Fruit fly (Drosophila melanogaster): ENCODE measurements around the gene btsz.

The btsz gene

DNA sequence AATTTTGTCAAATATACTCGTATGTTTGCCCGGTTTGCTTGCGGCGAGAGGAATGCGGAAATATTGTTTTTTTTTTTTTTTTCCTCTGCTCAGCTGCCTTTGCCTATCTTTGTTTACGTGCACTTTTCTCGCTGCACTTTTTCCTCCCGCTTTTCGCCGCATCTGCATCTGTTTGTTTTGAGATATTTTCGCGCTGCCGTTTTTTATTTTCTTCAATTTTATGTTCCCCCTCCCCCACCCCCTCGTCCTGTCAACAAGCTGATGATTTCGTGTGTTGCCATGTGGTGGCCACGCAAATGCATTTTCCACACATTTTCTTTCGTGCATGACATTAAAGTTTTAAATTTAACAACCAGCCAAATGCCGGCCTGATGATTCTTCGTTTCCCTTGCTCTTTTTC, 119.2 kb downstream of the btsz start:
- TF ChIP-seq CG8478 (optimal IDR thresholded peaks at IDR 0.05): no peak
- TF ChIP-seq CTCF (optimal IDR thresholded peaks at IDR 0.05): no peak

- no peak for TF ChIP-seq CG8478 (optimal IDR thresholded peaks at IDR 0.05)
- TF ChIP-seq CTCF (optimal IDR thresholded peaks at IDR 0.05): no peak
Observed at dm6 chr3R:14754806-14755488, 120.3 kb downstream of the btsz start.

DNA sequence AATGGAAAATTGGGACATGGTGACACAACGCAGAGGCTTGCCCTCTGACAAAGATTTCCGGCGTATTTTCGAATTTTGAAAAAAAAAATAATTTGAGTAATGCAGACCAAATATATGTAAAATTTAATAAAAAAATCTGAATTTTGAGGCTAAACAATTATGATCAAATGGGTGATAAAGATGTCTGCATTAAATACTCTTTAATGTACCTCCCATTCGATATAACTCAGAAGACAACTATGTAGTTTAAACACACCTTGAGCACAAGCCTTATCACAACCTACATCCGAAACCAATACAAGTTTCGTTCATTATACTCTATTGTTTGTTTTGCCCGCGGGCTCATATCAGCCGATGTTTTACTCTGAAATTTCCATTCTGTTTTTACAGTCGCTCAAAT, 120.9 kb downstream of the btsz start, which contains the start of gene CG7362:
TSS of gene CG7362 (minus strand) at position 101 of the 400 bp plus-strand sequence.
- no peak for TF ChIP-seq CTCF (optimal IDR thresholded peaks at IDR 0.05)
- no peak for TF ChIP-seq CG8478 (optimal IDR thresholded peaks at IDR 0.05)
